Worm (Caenorhabditis elegans) whole organism, L1 larva: Measurements from ENCODE around the gene W06D11.5.

Experiments used
- ama-1 ChIP-seq: fragments of 150-350 bp; optimal IDR thresholded peaks from 2 replicates; lab custom pipeline; 2014
- elt-3 ChIP-seq, 6 experiments: fragments of 150-350 bp in 1 of 6; sonication (generic microtip); optimal IDR thresholded peaks; 2 replicates each; lab custom pipeline; 2017 to 2018; ENCODE audit warnings: missing biosample characterization in 6 of 6, missing genetic modification characterization in 6 of 6, inconsistent platforms in 1 of 6
- fos-1 ChIP-seq: fragments of 150-350 bp; optimal IDR thresholded peaks from 2 replicates; lab custom pipeline; 2014; ENCODE audit warnings: missing biosample characterization, missing genetic modification characterization
- lin-15B ChIP-seq: fragments of 150-350 bp; sonication (generic microtip); optimal IDR thresholded peaks from 3 replicates; lab custom pipeline; 2014; ENCODE audit warnings: missing biosample characterization, missing genetic modification characterization
- mef-2 ChIP-seq: fragments of 150-350 bp; optimal IDR thresholded peaks from 2 replicates; lab custom pipeline; 2014; ENCODE audit warnings: missing biosample characterization, missing genetic modification characterization
- nhr-11 ChIP-seq: fragments of 150-350 bp; optimal IDR thresholded peaks from 2 replicates; lab custom pipeline; 2014; ENCODE audit warnings: missing biosample characterization, missing genetic modification characterization
- nhr-237 ChIP-seq: fragments of 150-350 bp; optimal IDR thresholded peaks from 2 replicates; lab custom pipeline; 2014; ENCODE audit warnings: missing biosample characterization, missing genetic modification characterization
- nhr-76 ChIP-seq: sonication (generic microtip); optimal IDR thresholded peaks from 2 replicates; lab custom pipeline; 2017; ENCODE audit warnings: missing biosample characterization, missing genetic modification characterization
- skn-1 ChIP-seq: fragments of 150-350 bp; optimal IDR thresholded peaks from 2 replicates; lab custom pipeline; 2014; ENCODE audit warnings: missing biosample characterization, missing genetic modification characterization
- unc-130 ChIP-seq: fragments of 150-350 bp; optimal IDR thresholded peaks from 2 replicates; lab custom pipeline; 2017; ENCODE audit warnings: missing biosample characterization, missing genetic modification characterization, inconsistent platforms
- unc-62 ChIP-seq: fragments of 150-350 bp; optimal IDR thresholded peaks from 2 replicates; lab custom pipeline; 2014; ENCODE audit warnings: missing biosample characterization, missing genetic modification reagents, missing genetic modification characterization

DNA sequence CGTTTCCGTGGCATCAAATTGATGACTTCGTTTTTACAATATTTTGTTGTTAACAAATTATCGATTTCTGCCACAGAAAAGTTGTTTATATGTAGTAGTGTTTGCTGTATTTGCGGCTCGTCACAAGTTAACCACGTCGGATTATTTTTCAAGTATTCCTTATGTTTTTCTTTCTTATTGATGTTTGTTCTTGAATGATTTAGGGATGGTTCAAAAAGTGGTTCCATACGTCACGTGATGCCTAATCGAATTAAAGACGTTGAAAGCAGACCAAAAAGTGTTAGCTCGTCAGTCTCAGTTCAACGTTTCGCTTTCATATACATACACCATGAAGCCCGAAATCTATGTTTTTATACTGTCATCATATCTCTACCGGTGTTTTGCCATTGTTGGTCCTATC lies 14.4 kb upstream of the W06D11.5 start, which contains the start of gene lips-2:
- TF ChIP-seq ama-1 (lab: Kevin White, UChicago) = no peak
- no peak for TF ChIP-seq skn-1 (tag; lab: Kevin White, UChicago)
- TF ChIP-seq nhr-11 = no peak
- no peak for TF ChIP-seq mef-2 (tag; lab: Kevin White, UChicago)
- TF ChIP-seq lin-15B = no peak
- TF ChIP-seq nhr-76 (tag; lab: Kevin White, UChicago) = no peak
- TF ChIP-seq unc-62 (GFP tag; lab: Kevin White, UChicago) = no peak
- no peak for TF ChIP-seq fos-1 (tag; lab: Kevin White, UChicago)
- TF ChIP-seq unc-130 = no peak
- TF ChIP-seq nhr-237 (tag; lab: Kevin White, UChicago) = no peak
- TF ChIP-seq elt-3 (tag; optimal IDR thresholded peaks at IDR 0.05; lab: Kevin White, UChicago) = no peak
